Worm (Caenorhabditis elegans) whole organism, young adult: Measurements from ENCODE around the gene C14C6.13.

Experiments
- C06A6.2 ChIP-seq: fragments of 200-800 bp; sonication (Bioruptor generic); conservative IDR thresholded peaks from 2 replicates; pipeline ENCODE4 v1.3.6; 2022; ENCODE audit warnings: missing genetic modification characterization, missing compliant biosample characterization
- D2030.7 ChIP-seq: fragments of 200-800 bp; sonication (Bioruptor generic); IDR thresholded peaks from 2 replicates; pipeline ENCODE4 v1.3.6; 2022; ENCODE audit warnings: missing genetic modification reagents, missing genetic modification characterization, missing compliant biosample characterization
- F49E8.2 ChIP-seq: sonication (generic microtip); optimal IDR thresholded peaks from 3 replicates; lab custom pipeline; 2017; ENCODE audit warnings: missing genetic modification characterization, mild to moderate bottlenecking, missing compliant biosample characterization, antibody characterized with exemption, moderate library complexity; ENCODE audit not compliant: insufficient read depth
- F55B11.4 ChIP-seq: sonication (generic microtip); optimal IDR thresholded peaks from 2 replicates; lab custom pipeline; 2016; ENCODE audit warnings: missing compliant biosample characterization, missing genetic modification characterization, borderline replicate concordance; ENCODE audit not compliant: insufficient read depth
- Y53G8AR.9 ChIP-seq: fragments of 200-800 bp; sonication (Bioruptor generic); conservative IDR thresholded peaks from 2 replicates; pipeline ENCODE4 v1.3.6; 2022; ENCODE audit warnings: missing genetic modification reagents, missing genetic modification characterization, missing compliant biosample characterization
- Y95B8A.8 ChIP-seq: fragments of 200-800 bp; sonication (Bioruptor generic); IDR thresholded peaks from 2 replicates; pipeline ENCODE4 v1.3.6; 2022; ENCODE audit warnings: missing genetic modification reagents, missing genetic modification characterization, missing compliant biosample characterization
- aptf-2 ChIP-seq: fragments of 200-800 bp; sonication (Bioruptor generic); conservative IDR thresholded peaks from 2 replicates; pipeline ENCODE4 v1.3.6; 2022; ENCODE audit warnings: missing genetic modification reagents, missing genetic modification characterization, missing compliant biosample characterization
- attf-6 ChIP-seq: fragments of 200-800 bp; sonication (Bioruptor generic); IDR thresholded peaks from 2 replicates; pipeline ENCODE4 v1.3.6; 2022; ENCODE audit warnings: missing genetic modification reagents, missing genetic modification characterization, missing compliant biosample characterization
- ccch-3 ChIP-seq: fragments of 200-800 bp; sonication (Bioruptor generic); optimal IDR thresholded peaks from 2 replicates; lab custom pipeline; 2018; ENCODE audit warnings: mild to moderate bottlenecking, missing genetic modification characterization, missing compliant biosample characterization
- cebp-1 ChIP-seq, 2 experiments: fragments of 200-800 bp in 1 of 2; sonication (Bioruptor generic) in 1 of 2; sonication (generic microtip) in 1 of 2; IDR thresholded peaks in 1 of 2; optimal IDR thresholded peaks in 1 of 2; 2 replicates each; pipeline versions ENCODE4 v1.3.6 to Lab custom; 2017 to 2022; ENCODE audit warnings: missing compliant biosample characterization in 2 of 2, missing genetic modification characterization in 2 of 2, mild to moderate bottlenecking in 1 of 2, missing genetic modification reagents in 1 of 2, moderate library complexity in 1 of 2
- cebp-2 ChIP-seq: fragments of 200-800 bp; sonication (Bioruptor generic); IDR thresholded peaks from 2 replicates; pipeline ENCODE4 v1.3.6; 2022; ENCODE audit warnings: missing genetic modification characterization, missing compliant biosample characterization
- ceh-27 ChIP-seq: fragments of 200-800 bp; sonication (Bioruptor generic); optimal IDR thresholded peaks from 2 replicates; lab custom pipeline; 2018; ENCODE audit warnings: mild to moderate bottlenecking, missing genetic modification characterization, moderate library complexity, missing compliant biosample characterization
- ceh-79 ChIP-seq: sonication (generic microtip); optimal IDR thresholded peaks from 2 replicates; lab custom pipeline; 2017; ENCODE audit warnings: mild to moderate bottlenecking, missing genetic modification characterization, missing compliant biosample characterization
- chd-7 ChIP-seq: sonication (generic microtip); optimal IDR thresholded peaks from 2 replicates; lab custom pipeline; 2016; ENCODE audit warnings: mild to moderate bottlenecking, missing genetic modification characterization, moderate library complexity, missing compliant biosample characterization
- die-1 ChIP-seq: sonication (generic microtip); optimal IDR thresholded peaks from 2 replicates; lab custom pipeline; 2016; ENCODE audit warnings: missing genotype, mild to moderate bottlenecking, missing genetic modification characterization, missing compliant biosample characterization
- dox-1 ChIP-seq: fragments of 200-800 bp; sonication (Bioruptor generic); IDR thresholded peaks from 2 replicates; pipeline ENCODE4 v1.3.6; 2022; ENCODE audit warnings: missing genetic modification reagents, missing genetic modification characterization, missing compliant biosample characterization
- hmg-20 ChIP-seq: fragments of 200-800 bp; sonication (Bioruptor generic); IDR thresholded peaks from 2 replicates; pipeline ENCODE4 v1.3.6; 2022; ENCODE audit warnings: missing genetic modification reagents, missing genetic modification characterization, missing compliant biosample characterization
- hsf-1 ChIP-seq: fragments of 200-800 bp; sonication (Bioruptor generic); IDR thresholded peaks from 2 replicates; pipeline ENCODE4 v1.3.6; 2022; ENCODE audit warnings: missing genetic modification reagents, missing genetic modification characterization, missing compliant biosample characterization
- lin-35 ChIP-seq, 3 experiments: fragments of 150-350 bp in 2 of 3; sonication (generic microtip) in 1 of 3; optimal IDR thresholded peaks; 2 replicates each; lab custom pipeline; 2014 to 2018; ENCODE audit warnings: missing biosample characterization in 3 of 3, missing genetic modification characterization in 3 of 3, missing genetic modification reagents in 3 of 3
- lsy-27 ChIP-seq: sonication (generic microtip); optimal IDR thresholded peaks from 2 replicates; lab custom pipeline; 2017; ENCODE audit warnings: missing genetic modification characterization, mild to moderate bottlenecking, missing compliant biosample characterization, antibody characterized with exemption, missing genotype, borderline replicate concordance; ENCODE audit not compliant: insufficient read depth
- madf-6 ChIP-seq: fragments of 200-800 bp; sonication (Bioruptor generic); IDR thresholded peaks from 2 replicates; pipeline ENCODE4 v1.3.6; 2022; ENCODE audit warnings: missing genetic modification reagents, missing genetic modification characterization, missing compliant biosample characterization
- mel-28 ChIP-seq: sonication (generic microtip); optimal IDR thresholded peaks from 2 replicates; lab custom pipeline; 2016; ENCODE audit warnings: borderline replicate concordance, mild to moderate bottlenecking, missing genetic modification characterization, missing compliant biosample characterization
- nhr-179 ChIP-seq: sonication (generic microtip); optimal IDR thresholded peaks from 2 replicates; lab custom pipeline; 2016; ENCODE audit warnings: mild to moderate bottlenecking, missing genetic modification characterization, missing compliant biosample characterization
- nhr-27 ChIP-seq: fragments of 200-800 bp; sonication (Bioruptor generic); optimal IDR thresholded peaks from 2 replicates; lab custom pipeline; 2018; ENCODE audit warnings: mild to moderate bottlenecking, missing genetic modification characterization, moderate library complexity, missing compliant biosample characterization
- rcor-1 ChIP-seq: fragments of 200-800 bp; sonication (Bioruptor generic); IDR thresholded peaks from 2 replicates; pipeline ENCODE4 v1.3.6; 2022; ENCODE audit warnings: missing genetic modification reagents, missing genetic modification characterization, missing compliant biosample characterization
- repo-1 ChIP-seq: sonication (generic microtip); optimal IDR thresholded peaks from 2 replicates; lab custom pipeline; 2017; ENCODE audit warnings: mild to moderate bottlenecking, missing genetic modification characterization, missing compliant biosample characterization
- sea-2 ChIP-seq: fragments of 200-800 bp; sonication (Bioruptor generic); IDR thresholded peaks from 2 replicates; pipeline ENCODE4 v1.3.6; 2022; ENCODE audit warnings: missing genetic modification characterization, missing compliant biosample characterization
- snpc-3.4 ChIP-seq: sonication (generic microtip); optimal IDR thresholded peaks from 2 replicates; lab custom pipeline; 2017; ENCODE audit warnings: missing genetic modification characterization, mild to moderate bottlenecking, missing compliant biosample characterization, antibody characterized with exemption, moderate library complexity, missing genotype, missing genetic modification reagents
- somi-1 ChIP-seq: fragments of 200-800 bp; sonication (Bioruptor generic); optimal IDR thresholded peaks from 2 replicates; lab custom pipeline; 2018; ENCODE audit warnings: mild to moderate bottlenecking, missing genetic modification characterization, missing compliant biosample characterization
- tbp1 ChIP-seq: fragments of 200-800 bp; sonication (Bioruptor generic); optimal IDR thresholded peaks from 2 replicates; lab custom pipeline; 2018; ENCODE audit warnings: mild to moderate bottlenecking, missing genetic modification characterization, missing compliant biosample characterization
- zim-3 ChIP-seq: sonication (generic microtip); optimal IDR thresholded peaks from 2 replicates; lab custom pipeline; 2017; ENCODE audit warnings: mild to moderate bottlenecking, missing genetic modification characterization, moderate library complexity, missing compliant biosample characterization
- ztf-18 ChIP-seq: sonication (generic microtip); optimal IDR thresholded peaks from 2 replicates; lab custom pipeline; 2016; ENCODE audit warnings: missing genotype, mild to moderate bottlenecking, missing genetic modification characterization, missing compliant biosample characterization
- ztf-26 ChIP-seq: sonication (generic microtip); optimal IDR thresholded peaks from 2 replicates; lab custom pipeline; 2017; ENCODE audit warnings: missing genetic modification characterization, missing compliant biosample characterization
- ztf-28 ChIP-seq: fragments of 200-800 bp; sonication (Bioruptor generic); IDR thresholded peaks from 2 replicates; pipeline ENCODE4 v1.3.6; 2022; ENCODE audit warnings: missing genetic modification reagents, missing genetic modification characterization, missing compliant biosample characterization
- ztf-6 ChIP-seq: fragments of 200-800 bp; sonication (Bioruptor generic); IDR thresholded peaks from 2 replicates; pipeline ENCODE4 v1.3.6; 2022; ENCODE audit warnings: missing genetic modification reagents, missing genetic modification characterization, missing compliant biosample characterization

Gene C14C6.13

DNA sequence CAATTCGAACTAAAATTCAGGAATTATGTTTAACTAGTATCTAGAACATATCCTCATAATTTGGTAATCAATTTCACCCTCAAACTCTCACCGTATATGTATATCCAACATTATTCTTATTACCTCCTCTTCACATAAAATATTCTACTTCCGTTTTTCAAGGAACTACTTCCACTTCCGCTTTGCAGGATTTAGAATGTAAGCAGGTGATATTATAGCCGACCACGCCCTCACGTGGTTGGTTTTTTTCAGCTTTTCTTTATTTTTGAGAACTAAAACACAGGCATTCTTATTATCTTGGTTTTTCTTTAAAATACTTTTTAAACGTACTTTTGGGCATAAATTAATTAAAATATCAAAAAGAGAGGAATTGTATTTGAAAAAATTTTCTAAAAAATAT lies 43.4 kb upstream of the C14C6.13 start:
- no peak for TF ChIP-seq dox-1 (GFP tag; lab: Robert Waterston, UW)
- TF ChIP-seq ztf-28 (GFP tag; lab: Robert Waterston, UW), result no peak
- TF ChIP-seq ceh-79 (tag; lab: Kevin White, UChicago), result no peak
- no peak for TF ChIP-seq C06A6.2
- no peak for TF ChIP-seq attf-6 (GFP tag; lab: Robert Waterston, UW)
- TF ChIP-seq ztf-18 (tag; lab: Kevin White, UChicago), result no peak
- TF ChIP-seq madf-6, result no peak
- TF ChIP-seq lsy-27 (tag; lab: Kevin White, UChicago), result no peak
- TF ChIP-seq ccch-3 (GFP tag; lab: Kevin White, UChicago), result no peak

DNA sequence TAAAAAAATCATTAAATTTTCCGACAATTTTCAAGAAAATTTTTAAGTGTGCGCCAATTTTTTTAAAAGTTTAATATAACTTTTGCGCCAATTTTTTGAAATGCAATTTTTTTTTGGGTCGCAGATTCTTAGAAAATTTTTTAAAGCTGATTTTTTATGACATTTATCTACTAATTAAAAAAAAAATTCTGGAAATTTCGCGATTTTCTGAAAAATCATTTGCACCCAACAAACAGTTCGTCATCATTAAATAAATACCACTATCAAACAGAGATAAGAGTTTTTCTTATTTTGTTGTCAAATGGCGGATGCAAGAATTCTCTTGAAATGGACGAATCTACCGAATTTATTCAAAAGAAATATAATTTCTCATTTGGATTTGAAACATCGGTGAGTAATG lies 40.7 kb upstream of the C14C6.13 start, which contains the start of gene F48G7.13:
F48G7.13 (plus strand) TSS at position 301 of the 400 bp plus-strand sequence.
- TF ChIP-seq repo-1 (tag; lab: Kevin White, UChicago), result no peak
- no peak for TF ChIP-seq F49E8.2
- no peak for TF ChIP-seq D2030.7 (GFP tag; lab: Robert Waterston, UW)
- TF ChIP-seq dox-1 (GFP tag; lab: Robert Waterston, UW), result no peak
- TF ChIP-seq ztf-6 (GFP tag; lab: Robert Waterston, UW), result no peak
- no peak for TF ChIP-seq ztf-26
- no peak for TF ChIP-seq mel-28 (tag; lab: Kevin White, UChicago)
- no peak for TF ChIP-seq nhr-27 (tag; lab: Kevin White, UChicago)
- TF ChIP-seq sea-2 (GFP tag; lab: Robert Waterston, UW), result no peak
- TF ChIP-seq lsy-27 (tag; lab: Kevin White, UChicago), result no peak
- no peak for TF ChIP-seq ztf-28 (GFP tag; lab: Robert Waterston, UW)
- no peak for TF ChIP-seq die-1 (tag; lab: Kevin White, UChicago)
- TF ChIP-seq somi-1 (GFP tag; lab: Kevin White, UChicago), result no peak

DNA sequence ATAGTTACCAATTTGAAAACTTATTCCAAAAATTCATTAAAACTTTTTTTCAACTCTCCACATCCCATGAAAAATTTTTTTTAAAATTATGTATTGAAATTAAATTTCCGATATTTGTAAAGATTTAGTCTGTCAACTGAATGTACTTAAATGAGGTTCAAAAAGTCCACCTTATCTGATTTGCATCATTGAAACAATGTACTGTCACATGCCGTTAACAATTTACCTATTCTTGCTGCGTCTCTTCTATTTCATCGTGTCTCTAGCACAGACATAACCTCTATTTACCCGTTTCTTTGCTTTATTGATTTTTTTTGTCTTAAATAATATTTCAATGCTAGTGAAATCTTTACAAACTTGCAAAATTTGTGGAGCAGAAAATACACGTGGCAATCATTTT lies 35.7 kb upstream of the C14C6.13 start, which contains the start of gene nhr-90:
nhr-90 (plus strand) TSS at position 296 of the 400 bp plus-strand sequence.
- TF ChIP-seq F55B11.4 (tag; lab: Kevin White, UChicago) (no peak), hsf-1 (no peak), chd-7 (tag; lab: Kevin White, UChicago) (no peak), hmg-20 (no peak), snpc-3.4 (tag; lab: Kevin White, UChicago) (no peak), cebp-1 (GFP tag; IDR thresholded peaks at IDR 0.05; lab: Robert Waterston, UW) (no peak), cebp-1 (tag; optimal IDR thresholded peaks at IDR 0.05; lab: Kevin White, UChicago) (no peak), tbp1 (GFP tag; lab: Kevin White, UChicago) (no peak), cebp-2 (GFP tag; lab: Robert Waterston, UW) (no peak), rcor-1 (no peak), aptf-2 (GFP tag; lab: Robert Waterston, UW) (no peak), nhr-179 (tag; lab: Kevin White, UChicago) (no peak), ceh-27 (GFP tag; lab: Kevin White, UChicago) (no peak), dox-1 (GFP tag; lab: Robert Waterston, UW) (no peak), zim-3 (tag; lab: Kevin White, UChicago) (no peak)
- TF ChIP-seq, all 124 proteins: peak for 0

DNA sequence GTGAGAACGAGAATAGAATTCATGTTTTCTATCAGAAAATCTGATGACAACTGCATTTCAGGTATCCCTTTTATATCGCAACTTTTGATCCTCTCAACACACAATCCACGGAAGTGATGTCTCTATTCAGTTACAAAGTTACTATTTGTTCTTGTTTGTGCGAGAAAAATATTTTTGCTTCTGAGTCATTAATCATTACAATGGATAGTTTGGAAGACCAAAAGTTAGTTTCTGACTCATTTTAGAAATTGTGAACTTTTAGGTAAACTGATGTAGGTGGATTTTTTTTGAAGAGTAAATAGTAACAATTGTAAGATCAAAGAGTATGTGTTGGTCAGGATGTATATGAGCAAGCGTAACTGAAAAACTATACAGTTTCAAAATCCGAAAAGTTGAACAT lies 35.1 kb upstream of the C14C6.13 start, which contains the start of gene srlf-36:
srlf-36 (minus strand) TSS at position 101 of the 400 bp plus-strand sequence.
- no peak for TF ChIP-seq ceh-27 (GFP tag; lab: Kevin White, UChicago)
- no peak for TF ChIP-seq Y95B8A.8 (GFP tag; lab: Robert Waterston, UW)
- TF ChIP-seq snpc-3.4 (tag; lab: Kevin White, UChicago), result no peak
- TF ChIP-seq Y53G8AR.9, result no peak
- no peak for TF ChIP-seq attf-6 (GFP tag; lab: Robert Waterston, UW)
- TF ChIP-seq lin-35 (GFP tag; optimal IDR thresholded peaks at IDR 0.05; lab: Kevin White, UChicago), result no peak
- TF ChIP-seq, all 124 proteins: peak for 0
